Fruit fly (Drosophila melanogaster) whole organism: ENCODE results near the gene TBC1D23.

ENCODE experiments used
- Dll ChIP-seq: fragments of >200 bp; optimal IDR thresholded peaks from 2 replicates; lab custom pipeline; 2017
- EcR ChIP-seq, 2 experiments: fragments of >200 bp; optimal IDR thresholded peaks; 2 replicates each; lab custom pipeline; 2017; ENCODE audit warnings: missing biosample characterization in 2 of 2, missing genetic modification characterization in 2 of 2, missing genetic modification reagents in 2 of 2
- pan ChIP-seq: fragments of >200 bp; optimal IDR thresholded peaks from 2 replicates; lab custom pipeline; 2017
- usp ChIP-seq: fragments of >200 bp; optimal IDR thresholded peaks from 2 replicates; lab custom pipeline; 2017; ENCODE audit warnings: missing biosample characterization, missing genetic modification characterization, mixed read lengths

- TF ChIP-seq pan (no peak), usp (GFP tag; lab: Kevin White, UChicago) (no peak), EcR (GFP tag; optimal IDR thresholded peaks at IDR 0.05; lab: Kevin White, UChicago) (no peak), Dll (no peak)
These were observed 11.0 kb upstream of the TBC1D23 start for dm6 chr2L:1118149-1118548.
